Fruit fly (Drosophila melanogaster) whole organism, embryonic: ENCODE data around the gene syd.

Experiments
- Atf3 ChIP-seq: fragments of 200-800 bp; sonication (Bioruptor generic); optimal IDR thresholded peaks from 3 replicates; lab custom pipeline; 2016; ENCODE audit warnings: missing biosample characterization, missing genetic modification characterization
- B-H2 ChIP-seq: fragments of 200-800 bp; sonication (Bioruptor generic); optimal IDR thresholded peaks from 2 replicates; lab custom pipeline; 2018; ENCODE audit warnings: missing biosample characterization, mild to moderate bottlenecking, missing genetic modification characterization
- CG10321 ChIP-seq: fragments of 200-800 bp; sonication (Bioruptor generic); IDR thresholded peaks from 2 replicates; pipeline ENCODE4 v1.3.6; 2022; ENCODE audit warnings: missing biosample characterization, missing genetic modification characterization
- CG10979 ChIP-seq: fragments of 200-800 bp; sonication (Bioruptor generic); optimal IDR thresholded peaks from 2 replicates; lab custom pipeline; 2018; ENCODE audit warnings: missing biosample characterization, mild to moderate bottlenecking, missing genetic modification characterization, moderate library complexity
- CG11247 ChIP-seq: fragments of 200-800 bp; sonication (Bioruptor generic); IDR thresholded peaks from 2 replicates; pipeline ENCODE4 v1.3.6; 2022; ENCODE audit warnings: missing biosample characterization, missing genetic modification characterization
- CG11723 ChIP-seq: fragments of 200-800 bp; sonication (Bioruptor generic); optimal IDR thresholded peaks from 2 replicates; lab custom pipeline; 2017; ENCODE audit warnings: missing biosample characterization, mild to moderate bottlenecking, missing genetic modification characterization
- CG12391 ChIP-seq: fragments of 200-800 bp; sonication (Bioruptor generic); optimal IDR thresholded peaks from 3 replicates; lab custom pipeline; 2018; ENCODE audit warnings: missing biosample characterization, mild to moderate bottlenecking, missing genetic modification characterization, moderate library complexity
- CG12659 ChIP-seq: fragments of 200-800 bp; sonication (Bioruptor generic); optimal IDR thresholded peaks from 3 replicates; lab custom pipeline; 2017; ENCODE audit warnings: mild to moderate bottlenecking, missing biosample characterization, missing genetic modification reagents, missing genetic modification characterization
- CG13123 ChIP-seq: fragments of 200-800 bp; sonication (Bioruptor generic); optimal IDR thresholded peaks from 2 replicates; lab custom pipeline; 2016; ENCODE audit warnings: missing biosample characterization, missing genetic modification characterization
- CG13287 ChIP-seq: fragments of 200-800 bp; sonication (Bioruptor generic); IDR thresholded peaks from 2 replicates; pipeline ENCODE4 v1.3.6; 2022; ENCODE audit warnings: missing biosample characterization, missing genetic modification characterization; ENCODE audit not compliant: partially characterized antibody
- CG14441 ChIP-seq: fragments of 200-800 bp; sonication (Bioruptor generic); IDR thresholded peaks from 2 replicates; pipeline ENCODE4 v1.3.6; 2022; ENCODE audit warnings: missing biosample characterization, missing genetic modification characterization
- CG16813 ChIP-seq: fragments of 200-800 bp; sonication (Bioruptor generic); IDR thresholded peaks from 3 replicates; pipeline ENCODE4 v1.3.6; 2022; ENCODE audit warnings: missing biosample characterization, missing genetic modification characterization; ENCODE audit not compliant: partially characterized antibody
- CG30020 ChIP-seq: fragments of 200-800 bp; optimal IDR thresholded peaks from 2 replicates; lab custom pipeline; 2019; ENCODE audit warnings: missing biosample characterization, mild to moderate bottlenecking, missing genetic modification characterization, moderate library complexity
- CG3281 ChIP-seq: fragments of 200-800 bp; sonication (Bioruptor generic); optimal IDR thresholded peaks from 3 replicates; lab custom pipeline; 2017; ENCODE audit warnings: missing biosample characterization, mild to moderate bottlenecking, missing genetic modification characterization
- CG33213 ChIP-seq: fragments of 200-800 bp; sonication (Bioruptor generic); optimal IDR thresholded peaks from 3 replicates; lab custom pipeline; 2016; ENCODE audit warnings: missing biosample characterization, missing genetic modification characterization
- CG42726 ChIP-seq: fragments of 200-800 bp; sonication (Bioruptor generic); IDR thresholded peaks from 2 replicates; pipeline ENCODE4 v1.3.6; 2022; ENCODE audit warnings: missing biosample characterization, missing genetic modification characterization; ENCODE audit not compliant: partially characterized antibody
- CG6791 ChIP-seq: fragments of 200-800 bp; sonication (Bioruptor generic); IDR thresholded peaks from 3 replicates; pipeline ENCODE4 v1.3.6; 2022; ENCODE audit warnings: missing biosample characterization, missing genetic modification characterization; ENCODE audit not compliant: partially characterized antibody
- CG8281 ChIP-seq: fragments of 200-800 bp; sonication (Bioruptor generic); optimal IDR thresholded peaks from 2 replicates; lab custom pipeline; 2018; ENCODE audit warnings: missing biosample characterization, mild to moderate bottlenecking, missing genetic modification characterization, moderate library complexity
- CG9215 ChIP-seq: fragments of 200-800 bp; sonication (Bioruptor generic); IDR thresholded peaks from 2 replicates; pipeline ENCODE4 v1.3.6; 2022; ENCODE audit warnings: missing biosample characterization, missing genetic modification characterization
- CG9932 ChIP-seq: fragments of 200-800 bp; sonication (Bioruptor generic); IDR thresholded peaks from 2 replicates; pipeline ENCODE4 v1.3.6; 2022; ENCODE audit warnings: missing biosample characterization, missing genetic modification characterization
- CTCF ChIP-seq: fragments of 200-800 bp; sonication (Bioruptor generic); optimal IDR thresholded peaks from 2 replicates; lab custom pipeline; 2017; ENCODE audit warnings: missing biosample characterization, mild to moderate bottlenecking, missing genetic modification characterization, moderate library complexity
- Fer3 ChIP-seq: fragments of 200-800 bp; sonication (Bioruptor generic); optimal IDR thresholded peaks from 2 replicates; lab custom pipeline; 2018; ENCODE audit warnings: missing biosample characterization, mild to moderate bottlenecking, missing genetic modification characterization, moderate library complexity
- HLH3B ChIP-seq: fragments of 200-800 bp; sonication (Bioruptor generic); IDR thresholded peaks from 2 replicates; pipeline ENCODE4 v1.3.6; 2022; ENCODE audit warnings: missing biosample characterization, missing genetic modification characterization
- Hmx ChIP-seq: fragments of 200-800 bp; sonication (Bioruptor generic); optimal IDR thresholded peaks from 2 replicates; lab custom pipeline; 2016; ENCODE audit warnings: missing biosample characterization, missing genetic modification characterization
- Max ChIP-seq: fragments of 200-800 bp; sonication (Bioruptor generic); optimal IDR thresholded peaks from 2 replicates; lab custom pipeline; 2016; ENCODE audit warnings: missing biosample characterization, mild to moderate bottlenecking, missing genetic modification characterization
- Nf-YA ChIP-seq: fragments of 200-800 bp; sonication (Bioruptor generic); IDR thresholded peaks from 2 replicates; pipeline ENCODE4 v1.3.6; 2022; ENCODE audit warnings: missing biosample characterization, missing genetic modification characterization
- Opbp ChIP-seq: fragments of 200-800 bp; sonication (Bioruptor generic); IDR thresholded peaks from 3 replicates; pipeline ENCODE4 v1.3.6; 2022; ENCODE audit warnings: missing biosample characterization, missing genetic modification characterization; ENCODE audit not compliant: partially characterized antibody
- Optix ChIP-seq: fragments of 200-800 bp; sonication (Bioruptor generic); IDR thresholded peaks from 3 replicates; pipeline ENCODE4 v1.3.6; 2022; ENCODE audit warnings: missing biosample characterization, missing genetic modification characterization
- Poxn ChIP-seq: fragments of 200-800 bp; sonication (Bioruptor generic); IDR thresholded peaks from 2 replicates; pipeline ENCODE4 v1.3.6; 2022; ENCODE audit warnings: missing biosample characterization, missing genetic modification characterization
- Rx ChIP-seq: fragments of 200-800 bp; sonication (Bioruptor generic); IDR thresholded peaks from 2 replicates; pipeline ENCODE4 v1.3.6; 2022; ENCODE audit warnings: missing biosample characterization, missing genetic modification characterization
- bsh ChIP-seq, 2 experiments: fragments of 200-800 bp; sonication (Bioruptor generic); optimal IDR thresholded peaks; 2 replicates each; lab custom pipeline; 2017 to 2018; ENCODE audit warnings: mild to moderate bottlenecking in 2 of 2, missing biosample characterization in 2 of 2, missing genetic modification characterization in 2 of 2, moderate library complexity in 1 of 2
- chif ChIP-seq, 2 experiments: fragments of 200-800 bp; sonication (Bioruptor generic); optimal IDR thresholded peaks; 3 replicates each; lab custom pipeline; 2016; ENCODE audit warnings: missing biosample characterization in 2 of 2, missing genetic modification characterization in 2 of 2
- croc ChIP-seq: fragments of 200-800 bp; sonication (Bioruptor generic); conservative IDR thresholded peaks from 3 replicates; pipeline ENCODE4 v1.3.6; 2022; ENCODE audit warnings: missing biosample characterization, missing genetic modification characterization
- dmrt99B ChIP-seq: fragments of 200-800 bp; sonication (Bioruptor generic); optimal IDR thresholded peaks from 2 replicates; lab custom pipeline; 2018; ENCODE audit warnings: missing biosample characterization, mild to moderate bottlenecking, missing genetic modification characterization, moderate library complexity
- fd96Cb ChIP-seq: fragments of 200-800 bp; sonication (Bioruptor generic); optimal IDR thresholded peaks from 2 replicates; lab custom pipeline; 2018; ENCODE audit warnings: missing biosample characterization, mild to moderate bottlenecking, missing genetic modification characterization, moderate library complexity
- gcm ChIP-seq: fragments of 200-800 bp; sonication (Bioruptor generic); optimal IDR thresholded peaks from 2 replicates; lab custom pipeline; 2019; ENCODE audit warnings: missing biosample characterization, mild to moderate bottlenecking, missing genetic modification characterization, moderate library complexity
- hb ChIP-seq: fragments of 200-800 bp; sonication (Bioruptor generic); IDR thresholded peaks from 3 replicates; pipeline ENCODE4 v1.3.6; 2022; ENCODE audit warnings: missing biosample characterization, missing genetic modification characterization; ENCODE audit not compliant: partially characterized antibody
- insv ChIP-seq, 2 experiments: fragments of 200-800 bp; sonication (Bioruptor generic); optimal IDR thresholded peaks; 3 replicates each; lab custom pipeline; 2016 to 2018; ENCODE audit warnings: missing biosample characterization in 2 of 2, missing genetic modification characterization in 2 of 2
- inv ChIP-seq: fragments of 200-800 bp; sonication (Bioruptor generic); IDR thresholded peaks from 2 replicates; pipeline ENCODE4 v1.3.6; 2022; ENCODE audit warnings: missing biosample characterization, missing genetic modification characterization; ENCODE audit not compliant: partially characterized antibody
- kni ChIP-seq: fragments of 200-800 bp; sonication (Bioruptor generic); optimal IDR thresholded peaks from 3 replicates; lab custom pipeline; 2017; ENCODE audit warnings: mild to moderate bottlenecking, missing biosample characterization, missing genetic modification reagents, missing genetic modification characterization
- lbe ChIP-seq: fragments of 200-800 bp; sonication (Bioruptor generic); optimal IDR thresholded peaks from 2 replicates; lab custom pipeline; 2016; ENCODE audit warnings: missing biosample characterization, mild to moderate bottlenecking, missing genetic modification characterization
- maf-S ChIP-seq: fragments of 200-800 bp; sonication (Bioruptor generic); optimal IDR thresholded peaks from 2 replicates; lab custom pipeline; 2016; ENCODE audit warnings: missing biosample characterization, missing genetic modification characterization
- nom ChIP-seq: fragments of 200-800 bp; sonication (Bioruptor generic); optimal IDR thresholded peaks from 2 replicates; lab custom pipeline; 2017; ENCODE audit warnings: missing biosample characterization, missing genetic modification characterization, mild to moderate bottlenecking, moderate library complexity, missing genetic modification reagents
- p53 ChIP-seq: fragments of 200-800 bp; sonication (Bioruptor generic); optimal IDR thresholded peaks from 2 replicates; lab custom pipeline; 2016; ENCODE audit warnings: missing biosample characterization, missing genetic modification characterization
- pros ChIP-seq: fragments of 200-800 bp; sonication (Bioruptor generic); optimal IDR thresholded peaks from 3 replicates; lab custom pipeline; 2019; ENCODE audit warnings: missing biosample characterization, mild to moderate bottlenecking, missing genetic modification characterization, moderate library complexity
- sens ChIP-seq: fragments of 200-800 bp; sonication (Bioruptor generic); peaks from one replicate; lab custom pipeline; 2016; ENCODE audit warnings: missing biosample characterization, missing genetic modification characterization
- tll ChIP-seq, 2 experiments: fragments of 200-800 bp in 1 of 2; fragments of >200 bp in 1 of 2; sonication (Bioruptor generic) in 1 of 2; optimal IDR thresholded peaks; 2 replicates each; lab custom pipeline; 2017 to 2019; ENCODE audit warnings: missing biosample characterization in 2 of 2, missing genetic modification characterization in 2 of 2, mild to moderate bottlenecking in 1 of 2, moderate library complexity in 1 of 2
- usp ChIP-seq: fragments of >200 bp; optimal IDR thresholded peaks from 2 replicates; lab custom pipeline; 2017; ENCODE audit warnings: missing biosample characterization, missing genetic modification characterization

Gene syd

DNA sequence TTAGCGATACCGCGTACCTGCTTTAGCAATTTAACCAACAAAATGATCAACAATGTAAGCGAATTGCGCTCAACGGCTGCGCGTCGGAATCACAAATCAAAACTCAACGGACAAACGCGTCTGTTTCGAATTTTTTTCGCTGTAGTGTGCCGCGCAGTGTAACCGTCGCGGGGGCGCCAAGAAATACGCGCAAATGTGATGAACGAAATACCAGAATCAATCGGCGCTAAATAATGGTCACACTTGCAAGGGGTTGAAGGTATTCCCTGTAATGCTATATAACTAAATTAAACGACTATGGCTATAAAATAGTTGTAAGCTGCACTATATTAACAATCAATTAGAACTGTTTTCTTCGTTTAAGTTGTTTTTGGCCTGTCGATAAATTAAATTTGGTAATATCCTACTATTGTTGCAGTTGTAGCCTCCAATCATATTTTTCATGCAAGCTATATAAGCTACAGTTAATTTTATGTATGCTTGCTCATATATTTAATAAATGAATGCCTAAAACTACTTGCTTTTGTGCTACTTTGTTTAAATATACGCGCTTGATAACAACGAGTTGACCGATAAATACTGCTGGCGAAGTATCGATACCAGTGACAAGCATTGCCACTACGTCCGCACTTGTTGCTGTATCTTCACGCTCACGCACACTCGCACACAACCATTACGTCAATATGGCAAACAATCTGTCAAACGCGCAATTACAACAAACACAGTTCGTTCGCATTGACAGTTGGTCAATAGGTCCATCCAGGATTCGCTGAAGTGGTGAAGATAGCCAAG lies 24.0 kb downstream of the syd start, which contains the start of the genes pbl and CG8281 (continued):
- peak; percentile 48 for TF ChIP-seq fd96Cb (tag; lab: Kevin White, UChicago)
- no peak for TF ChIP-seq insv (GFP tag; optimal IDR thresholded peaks at IDR 0.05; lab: Kevin White, UChicago)
- TF ChIP-seq CG16813 (GFP tag; lab: Robert Waterston, UW), result peak; percentile 75
- peak; percentile 52 for TF ChIP-seq CG3281 (GFP tag; lab: Kevin White, UChicago)
- peak; percentile 45 for TF ChIP-seq CG9932
- no peak for TF ChIP-seq kni (GFP tag; lab: Kevin White, UChicago)
- TF ChIP-seq pros (GFP tag; lab: Kevin White, UChicago), result no peak
- TF ChIP-seq lbe (GFP tag; lab: Kevin White, UChicago), result no peak
- TF ChIP-seq hb (GFP tag; lab: Robert Waterston, UW), result peak; percentile 61; the same call in 2 of the 3 replicates
- no peak for TF ChIP-seq tll (GFP tag; optimal IDR thresholded peaks at IDR 0.05; lab: Kevin White, UChicago)
- TF ChIP-seq p53, result peak; percentile 10
- TF ChIP-seq Opbp, result peak; percentile 72
- TF ChIP-seq CG13123 (GFP tag; lab: Kevin White, UChicago), result peak; percentile 35
- peak; percentile 21 for TF ChIP-seq B-H2
- peak; percentile 45 for TF ChIP-seq Rx
- TF ChIP-seq Optix (GFP tag; lab: Robert Waterston, UW), result no peak
- TF ChIP-seq CG11247 (GFP tag; lab: Robert Waterston, UW), result no peak
- TF ChIP-seq CG33213 (GFP tag; lab: Kevin White, UChicago), result peak; percentile 49
- peak; percentile 68 for TF ChIP-seq CG12659 (GFP tag; lab: Kevin White, UChicago)
- peak; percentile 63 for TF ChIP-seq CG12391 (tag; lab: Kevin White, UChicago)
- no peak for TF ChIP-seq Nf-YA (GFP tag; lab: Robert Waterston, UW)
- no peak for TF ChIP-seq CG11723 (GFP tag; lab: Kevin White, UChicago)
- TF ChIP-seq Hmx (GFP tag; lab: Kevin White, UChicago), result no peak
- no peak for TF ChIP-seq CG10979
- peak; percentile 86 for TF ChIP-seq CG13287 (GFP tag; lab: Robert Waterston, UW)
- peak in 1 of 2 experiments; percentile 31 for TF ChIP-seq bsh (GFP tag; optimal IDR thresholded peaks at IDR 0.05; lab: Kevin White, UChicago)
- peak; percentile 75; the same call in 2 of the 3 replicates for TF ChIP-seq CG6791 (GFP tag; lab: Robert Waterston, UW)
- TF ChIP-seq dmrt99B (tag; lab: Kevin White, UChicago), result no peak
- TF ChIP-seq croc (GFP tag; lab: Robert Waterston, UW), result no peak
- TF ChIP-seq Atf3 (GFP tag; lab: Kevin White, UChicago), result peak; percentile 17
- no peak for TF ChIP-seq CG9215
- peak; percentile 81 for TF ChIP-seq sens (GFP tag; lab: Kevin White, UChicago)
- TF ChIP-seq HLH3B (GFP tag; lab: Robert Waterston, UW), result peak; percentile 29; the same call in 1 of the 2 replicates
- no peak for TF ChIP-seq CG10321 (GFP tag; lab: Robert Waterston, UW)
- TF ChIP-seq CG30020, result peak; percentile 34
- peak; percentile 73 for TF ChIP-seq inv (GFP tag; lab: Robert Waterston, UW)
- TF ChIP-seq CG42726 (GFP tag; lab: Robert Waterston, UW), result peak; percentile 60; the same call in 1 of the 2 replicates
- TF ChIP-seq CTCF (GFP tag; lab: Kevin White, UChicago), result no peak
- peak; percentile 15 for TF ChIP-seq maf-S (GFP tag; lab: Kevin White, UChicago)
- TF ChIP-seq Poxn (GFP tag; lab: Robert Waterston, UW), result no peak
- no peak for TF ChIP-seq nom (GFP tag; lab: Kevin White, UChicago)
- peak; percentile 24 for TF ChIP-seq Fer3 (tag; lab: Kevin White, UChicago)
- no peak for TF ChIP-seq gcm
- peak; percentile 100 for TF ChIP-seq CG8281 (tag; lab: Kevin White, UChicago)
- no peak for TF ChIP-seq Max (GFP tag; lab: Kevin White, UChicago)
- no peak for TF ChIP-seq usp (GFP tag; lab: Kevin White, UChicago)
- peak; percentile 69 for TF ChIP-seq CG14441 (GFP tag; lab: Robert Waterston, UW)
- peak; percentile 28 to 50 for TF ChIP-seq chif (GFP tag; optimal IDR thresholded peaks at IDR 0.05; lab: Kevin White, UChicago)
